Fruit fly (Drosophila melanogaster): ENCODE results near the gene CG7900.

The CG7900 gene

dm6 chr3R:8108770-8109169 is 14.8 kb downstream of the CG7900 start (continued):
- no peak for TF ChIP-seq CG12071 (GFP tag; optimal IDR thresholded peaks at IDR 0.05)
- TF ChIP-seq crc (GFP tag; optimal IDR thresholded peaks at IDR 0.05), result no peak
- TF ChIP-seq pan (optimal IDR thresholded peaks at IDR 0.05), result no peak
- no peak for TF ChIP-seq pan (GFP tag; optimal IDR thresholded peaks at IDR 0.05 in 1 of 2, IDR thresholded peaks at IDR 0.05 in 1 of 2)
- no peak for TF ChIP-seq knrl (GFP tag; IDR thresholded peaks at IDR 0.05; ENCODE audit: partially characterized antibody)
- TF ChIP-seq scrt (GFP tag; optimal IDR thresholded peaks at IDR 0.05), result no peak
- peak; percentile 4 for TF ChIP-seq mirr (GFP tag; optimal IDR thresholded peaks at IDR 0.05)
- TF ChIP-seq CG6175 (GFP tag; IDR thresholded peaks at IDR 0.05), result no peak
- TF ChIP-seq aop (GFP tag; IDR thresholded peaks at IDR 0.05), result no peak
- TF ChIP-seq Hr3 (GFP tag; optimal IDR thresholded peaks at IDR 0.05), result no peak
- no peak for TF ChIP-seq CG7556 (GFP tag; optimal IDR thresholded peaks at IDR 0.05)
- TF ChIP-seq grn (GFP tag; optimal IDR thresholded peaks at IDR 0.05), result peak; percentile 25
- no peak for TF ChIP-seq sisA (GFP tag; IDR thresholded peaks at IDR 0.05)
- no peak for TF ChIP-seq bbx (GFP tag; IDR thresholded peaks at IDR 0.05; ENCODE audit: partially characterized antibody)
- TF ChIP-seq slbo (GFP tag; IDR thresholded peaks at IDR 0.05), result no peak
- TF ChIP-seq CG18262 (tag; optimal IDR thresholded peaks at IDR 0.05), result no peak
- TF ChIP-seq Antp (GFP tag; optimal IDR thresholded peaks at IDR 0.05), result no peak
- no peak for TF ChIP-seq CG10543 (GFP tag; optimal IDR thresholded peaks at IDR 0.05)
- no peak for TF ChIP-seq CG6813 (GFP tag; optimal IDR thresholded peaks at IDR 0.05)
- no peak for TF ChIP-seq kah (GFP tag; optimal IDR thresholded peaks at IDR 0.05)
- TF ChIP-seq gsb (GFP tag; IDR thresholded peaks at IDR 0.05), result no peak
- TF ChIP-seq CG33557 (GFP tag; optimal IDR thresholded peaks at IDR 0.05), result no peak
- TF ChIP-seq CG12659 (GFP tag; optimal IDR thresholded peaks at IDR 0.05), result no peak
- no peak for TF ChIP-seq corto (GFP tag; optimal IDR thresholded peaks at IDR 0.05)
- TF ChIP-seq kni (GFP tag; optimal IDR thresholded peaks at IDR 0.05), result no peak
- no peak for TF ChIP-seq CG17359 (tag; optimal IDR thresholded peaks at IDR 0.05)
- no peak for TF ChIP-seq Dll (GFP tag; IDR thresholded peaks at IDR 0.05; ENCODE audit: partially characterized antibody)
- no peak for TF ChIP-seq CG12391 (tag; optimal IDR thresholded peaks at IDR 0.05)
- TF ChIP-seq sug (tag; optimal IDR thresholded peaks at IDR 0.05), result peak; percentile 7
- no peak for TF ChIP-seq Taf1 (GFP tag; IDR thresholded peaks at IDR 0.05)
- TF ChIP-seq cwo (GFP tag; optimal IDR thresholded peaks at IDR 0.05), result peak; percentile 88
- no peak for TF ChIP-seq CG13894 (tag; optimal IDR thresholded peaks at IDR 0.05)
- no peak for TF ChIP-seq CG1233 (GFP tag; optimal IDR thresholded peaks at IDR 0.05)
- TF ChIP-seq Hmx (GFP tag; optimal IDR thresholded peaks at IDR 0.05), result no peak
- TF ChIP-seq vnd (GFP tag; IDR thresholded peaks at IDR 0.05; ENCODE audit: partially characterized antibody), result no peak
- no peak for TF ChIP-seq bigmax (GFP tag; optimal IDR thresholded peaks at IDR 0.05)
- no peak for TF ChIP-seq schlank (tag; optimal IDR thresholded peaks at IDR 0.05)
- TF ChIP-seq Vsx1 (GFP tag; optimal IDR thresholded peaks at IDR 0.05), result no peak
- TF ChIP-seq CG15479 (GFP tag; optimal IDR thresholded peaks at IDR 0.05), result peak; percentile 96
- TF ChIP-seq CG3726 (GFP tag; IDR thresholded peaks at IDR 0.05), result no peak
- no peak for TF ChIP-seq Mad (GFP tag; optimal IDR thresholded peaks at IDR 0.05)
- peak; percentile 66 for TF ChIP-seq Hey (tag; optimal IDR thresholded peaks at IDR 0.05)
- TF ChIP-seq CG3847 (GFP tag; IDR thresholded peaks at IDR 0.05), result no peak
- TF ChIP-seq usp (GFP tag; optimal IDR thresholded peaks at IDR 0.05), result no peak
- no peak for TF ChIP-seq gce (GFP tag; IDR thresholded peaks at IDR 0.05)
- TF ChIP-seq mld (GFP tag; IDR thresholded peaks at IDR 0.05; ENCODE audit: partially characterized antibody), result no peak
- TF ChIP-seq CG8765 (GFP tag; IDR thresholded peaks at IDR 0.05), result no peak
- no peak for TF ChIP-seq CG11695 (GFP tag; IDR thresholded peaks at IDR 0.05)
- TF ChIP-seq nerfin-2 (GFP tag; IDR thresholded peaks at IDR 0.05; ENCODE audit: partially characterized antibody), result no peak
- peak; percentile 36 for TF ChIP-seq nom (GFP tag; optimal IDR thresholded peaks at IDR 0.05)
- TF ChIP-seq ERR (GFP tag; optimal IDR thresholded peaks at IDR 0.05), result no peak

Data from whole organism, embryonic.